Worm (Caenorhabditis elegans) whole organism, midembryonic: Measurements from ENCODE around the gene cest-19.

Source experiments
- T22C8.4 ChIP-seq: fragments of 200-800 bp; sonication (Bioruptor generic); IDR thresholded peaks from 2 replicates; pipeline ENCODE4 v1.3.6; 2022; ENCODE audit warnings: missing genetic modification characterization, missing compliant biosample characterization
- cog-1 ChIP-seq: sonication (generic microtip); optimal IDR thresholded peaks from 2 replicates; lab custom pipeline; 2016; ENCODE audit warnings: missing genetic modification characterization, missing compliant biosample characterization
- flt-1 ChIP-seq: fragments of 200-800 bp; sonication (Bioruptor generic); IDR thresholded peaks from 2 replicates; pipeline ENCODE4 v1.3.6; 2022; ENCODE audit warnings: missing genetic modification characterization, missing compliant biosample characterization
- klf-2 ChIP-seq: fragments of 200-800 bp; sonication (Bioruptor generic); conservative IDR thresholded peaks from 2 replicates; pipeline ENCODE4 v1.3.6; 2022; ENCODE audit warnings: missing genetic modification reagents, missing genetic modification characterization, missing compliant biosample characterization
- med-1 ChIP-seq: sonication (generic microtip); optimal IDR thresholded peaks from 2 replicates; lab custom pipeline; 2017; ENCODE audit warnings: missing genetic modification characterization, mild to moderate bottlenecking, missing compliant biosample characterization, antibody characterized with exemption, missing genetic modification reagents; ENCODE audit not compliant: insufficient read depth
- ref-1 ChIP-seq: fragments of 200-800 bp; sonication (Bioruptor generic); conservative IDR thresholded peaks from 2 replicates; pipeline ENCODE4 v1.3.6; 2022; ENCODE audit warnings: missing genetic modification reagents, missing genetic modification characterization, missing compliant biosample characterization
- tab-1 ChIP-seq: fragments of 200-800 bp; sonication (Bioruptor generic); IDR thresholded peaks from 2 replicates; pipeline ENCODE4 v1.3.6; 2022; ENCODE audit warnings: missing genetic modification characterization, missing compliant biosample characterization
- ztf-23 ChIP-seq: fragments of 200-800 bp; sonication (Bioruptor generic); IDR thresholded peaks from 2 replicates; pipeline ENCODE4 v1.3.6; 2022; ENCODE audit warnings: missing genetic modification reagents, missing genetic modification characterization, missing compliant biosample characterization
- ztf-29 ChIP-seq: fragments of 200-800 bp; sonication (Bioruptor generic); IDR thresholded peaks from 2 replicates; pipeline ENCODE4 v1.3.6; 2022; ENCODE audit warnings: missing genetic modification reagents, missing genetic modification characterization, missing compliant biosample characterization

cest-19 gene

ce11 chrX:6991427-6991826, 44.4 kb downstream of the cest-19 start, which contains the start of gene ugt-57:
Gene ugt-57, plus strand, starts transcription at chrX:6991727.
- TF ChIP-seq cog-1 (tag; lab: Kevin White, UChicago) = no peak
- no peak for TF ChIP-seq tab-1
- TF ChIP-seq klf-2 = no peak
- TF ChIP-seq T22C8.4 (GFP tag; lab: Robert Waterston, UW) = no peak
- no peak for TF ChIP-seq flt-1 (GFP tag; lab: Robert Waterston, UW)
- no peak for TF ChIP-seq med-1
- TF ChIP-seq ref-1 = no peak
- TF ChIP-seq ztf-29 = no peak
- no peak for TF ChIP-seq ztf-23 (GFP tag; lab: Robert Waterston, UW)

- TF ChIP-seq ztf-23 (GFP tag; lab: Robert Waterston, UW) (no peak), flt-1 (GFP tag; lab: Robert Waterston, UW) (no peak), ref-1 (no peak), med-1 (no peak), T22C8.4 (GFP tag; lab: Robert Waterston, UW) (no peak), ztf-29 (no peak)
Observed at ce11 chrX:6989342-6989741, 46.5 kb downstream of the cest-19 start, which contains the start of gene F01E11.18. Gene F01E11.18, plus strand, starts transcription at chrX:6989642.

ce11 chrX:6988212-6988611, 47.6 kb downstream of the cest-19 start:
- TF ChIP-seq med-1 (no peak), T22C8.4 (GFP tag; lab: Robert Waterston, UW) (no peak), ztf-29 (no peak), tab-1 (no peak), cog-1 (tag; lab: Kevin White, UChicago) (no peak), flt-1 (GFP tag; lab: Robert Waterston, UW) (no peak)
